Worm (Caenorhabditis elegans): Measurements from ENCODE around the gene rsp-8.

rsp-8 gene

ce11 chrIII:11810447-11810846, 15.8 kb upstream of the rsp-8 start, which contains the start of gene C18D11.6:
TSS of gene C18D11.6 (plus strand) at chrIII:11810556.
- TF ChIP-seq nhr-85 (tag): peak; percentile 81
- TF ChIP-seq nhr-71 (tag; optimal IDR thresholded peaks at IDR 0.05): no peak
- no peak for TF ChIP-seq efl-1 (optimal IDR thresholded peaks at IDR 0.05)
- TF ChIP-seq efl-1 (GFP tag; optimal IDR thresholded peaks at IDR 0.05 in 1 of 2): peak in 1 of 2 experiments; percentile 64

- TF ChIP-seq mdl-1 (tag; optimal IDR thresholded peaks at IDR 0.05) (peak in 1 of 2 experiments; percentile 24), nhr-90 (tag; optimal IDR thresholded peaks at IDR 0.05; ENCODE audit: poor library complexity) (peak; percentile 37), snu-23 (GFP tag; optimal IDR thresholded peaks at IDR 0.05) (peak; percentile 61), snpc-4 (tag; optimal IDR thresholded peaks at IDR 0.05) (peak; percentile 31), nhr-84 (tag; optimal IDR thresholded peaks at IDR 0.05) (no peak), unc-86 (tag; optimal IDR thresholded peaks at IDR 0.05) (no peak), nhr-20 (tag; optimal IDR thresholded peaks at IDR 0.05) (peak; percentile 42), C16A3.4 (tag; optimal IDR thresholded peaks at IDR 0.05) (peak; percentile 15), mep-1 (tag; optimal IDR thresholded peaks at IDR 0.05) (peak; percentile 67), mab-9 (GFP tag; IDR thresholded peaks at IDR 0.05) (no peak), nhr-85 (tag) (peak; percentile 83), blmp-1 (tag; optimal IDR thresholded peaks at IDR 0.05) (peak; percentile 93), lin-39 (tag; optimal IDR thresholded peaks at IDR 0.05) (no peak), nhr-237 (tag; optimal IDR thresholded peaks at IDR 0.05) (no peak), ceh-8 (GFP tag; optimal IDR thresholded peaks at IDR 0.05) (peak; percentile 17), lin-35 (GFP tag; optimal IDR thresholded peaks at IDR 0.05) (peak; percentile 18 to 48), nhr-71 (tag; optimal IDR thresholded peaks at IDR 0.05) (peak; percentile 39), efl-1 (optimal IDR thresholded peaks at IDR 0.05) (peak; percentile 16 to 22), efl-1 (GFP tag; optimal IDR thresholded peaks at IDR 0.05 in 1 of 2) (no peak), elt-3 (tag; optimal IDR thresholded peaks at IDR 0.05) (peak in 1 of 6 experiments; percentile 62), pqm-1 (tag; optimal IDR thresholded peaks at IDR 0.05) (no peak), lsy-2 (tag; optimal IDR thresholded peaks at IDR 0.05) (peak in 1 of 2 experiments; percentile 64), lin-14 (GFP tag; optimal IDR thresholded peaks at IDR 0.05) (peak; percentile 80), dpl-1 (GFP tag; optimal IDR thresholded peaks at IDR 0.05) (peak; percentile 26 to 43 (median 31)), zip-4 (GFP tag; optimal IDR thresholded peaks at IDR 0.05) (no peak)
These were observed 14.4 kb upstream of the rsp-8 start for ce11 chrIII:11811839-11812238.

- TF ChIP-seq nhr-85 (tag) (peak; percentile 44), blmp-1 (tag; optimal IDR thresholded peaks at IDR 0.05) (peak; percentile 86), ceh-8 (GFP tag; optimal IDR thresholded peaks at IDR 0.05) (no peak), lin-14 (GFP tag; optimal IDR thresholded peaks at IDR 0.05) (peak; percentile 65), isw-1 (GFP tag; IDR thresholded peaks at IDR 0.05) (no peak), snu-23 (GFP tag; optimal IDR thresholded peaks at IDR 0.05) (peak; percentile 14), nhr-20 (tag; optimal IDR thresholded peaks at IDR 0.05) (peak; percentile 29), mdl-1 (tag; optimal IDR thresholded peaks at IDR 0.05) (no peak), mep-1 (tag; optimal IDR thresholded peaks at IDR 0.05) (peak; percentile 34)
These were observed 11.6 kb upstream of the rsp-8 start for ce11 chrIII:11814653-11815052.

- TF ChIP-seq lin-35 (GFP tag; optimal IDR thresholded peaks at IDR 0.05) (no peak), nhr-84 (tag; optimal IDR thresholded peaks at IDR 0.05) (no peak), nhr-85 (tag) (peak; percentile 53), pag-3 (tag; optimal IDR thresholded peaks at IDR 0.05; ENCODE audit: borderline replicate concordance, insufficient read depth) (peak; percentile 47), nhr-28 (tag; optimal IDR thresholded peaks at IDR 0.05) (no peak), efl-1 (optimal IDR thresholded peaks at IDR 0.05) (no peak), efl-1 (GFP tag; optimal IDR thresholded peaks at IDR 0.05 in 1 of 2) (no peak), blmp-1 (tag; optimal IDR thresholded peaks at IDR 0.05) (no peak), hlh-17 (GFP tag; optimal IDR thresholded peaks at IDR 0.05; ENCODE audit: borderline replicate concordance) (no peak), ztf-4 (tag; optimal IDR thresholded peaks at IDR 0.05) (no peak), snu-23 (GFP tag; optimal IDR thresholded peaks at IDR 0.05) (no peak), snpc-4 (tag; optimal IDR thresholded peaks at IDR 0.05) (no peak), lir-3 (tag; optimal IDR thresholded peaks at IDR 0.05; ENCODE audit: poor library complexity) (no peak), vab-15 (tag; optimal IDR thresholded peaks at IDR 0.05) (no peak), mef-2 (tag; optimal IDR thresholded peaks at IDR 0.05) (no peak)
These were observed 9.7 kb upstream of the rsp-8 start, which contains the start of gene C18D11.1 for ce11 chrIII:11816523-11817003. TSS of gene C18D11.1 (plus strand) at chrIII:11816573.
